Fruit fly (Drosophila melanogaster): ENCODE data around the gene CG15544.

DNA sequence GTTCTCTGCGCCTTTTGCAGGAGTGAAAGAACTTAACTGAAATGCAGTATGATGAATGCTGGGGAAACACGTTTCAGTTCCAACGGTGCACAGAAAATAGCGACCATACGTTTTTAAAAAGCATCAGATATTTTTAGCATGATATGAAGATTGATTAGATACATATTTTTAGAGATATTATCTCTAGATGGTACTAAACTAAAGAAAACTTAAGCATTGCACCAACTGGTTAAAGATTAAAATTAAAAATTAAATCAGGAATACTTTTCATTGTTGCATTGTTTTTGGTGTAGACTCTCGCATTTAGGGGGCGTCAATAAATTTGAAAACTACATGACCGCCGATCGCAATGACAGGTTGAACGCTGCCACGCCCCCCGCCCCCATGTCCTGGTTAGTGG lies 16.1 kb downstream of the CG15544 start:
- TF ChIP-seq CrebB (tag; optimal IDR thresholded peaks at IDR 0.05) = no peak
- no peak for TF ChIP-seq CG14014 (GFP tag; IDR thresholded peaks at IDR 0.05)
- no peak for TF ChIP-seq CG4328 (GFP tag; optimal IDR thresholded peaks at IDR 0.05)
- TF ChIP-seq CG12391 (tag; optimal IDR thresholded peaks at IDR 0.05) = no peak
- TF ChIP-seq CG2116 (GFP tag; optimal IDR thresholded peaks at IDR 0.05) = no peak
- TF ChIP-seq en (GFP tag; optimal IDR thresholded peaks at IDR 0.05) = no peak
- TF ChIP-seq HLH54F (GFP tag; optimal IDR thresholded peaks at IDR 0.05) = no peak
- no peak for TF ChIP-seq tna (GFP tag; IDR thresholded peaks at IDR 0.05; ENCODE audit: partially characterized antibody)
- TF ChIP-seq CG33213 (GFP tag; optimal IDR thresholded peaks at IDR 0.05) = no peak
- TF ChIP-seq CG9817 (tag; optimal IDR thresholded peaks at IDR 0.05) = no peak
- TF ChIP-seq CG7839 (tag; optimal IDR thresholded peaks at IDR 0.05) = no peak
- TF ChIP-seq Hand (GFP tag; optimal IDR thresholded peaks at IDR 0.05) = no peak
- TF ChIP-seq lov (optimal IDR thresholded peaks at IDR 0.05) = no peak
- no peak for TF ChIP-seq lov (GFP tag; IDR thresholded peaks at IDR 0.05)
- no peak for TF ChIP-seq psq (GFP tag; optimal IDR thresholded peaks at IDR 0.05)

Measured in whole organism, embryonic.